Worm (Caenorhabditis elegans) whole organism, midembryonic: ENCODE data around the gene srh-295.

ENCODE experiments used
- T22C8.4 ChIP-seq: fragments of 200-800 bp; sonication (Bioruptor generic); IDR thresholded peaks from 2 replicates; pipeline ENCODE4 v1.3.6; 2022; ENCODE audit warnings: missing genetic modification characterization, missing compliant biosample characterization
- cog-1 ChIP-seq: sonication (generic microtip); optimal IDR thresholded peaks from 2 replicates; lab custom pipeline; 2016; ENCODE audit warnings: missing genetic modification characterization, missing compliant biosample characterization
- flt-1 ChIP-seq: fragments of 200-800 bp; sonication (Bioruptor generic); IDR thresholded peaks from 2 replicates; pipeline ENCODE4 v1.3.6; 2022; ENCODE audit warnings: missing genetic modification characterization, missing compliant biosample characterization
- klf-2 ChIP-seq: fragments of 200-800 bp; sonication (Bioruptor generic); conservative IDR thresholded peaks from 2 replicates; pipeline ENCODE4 v1.3.6; 2022; ENCODE audit warnings: missing genetic modification reagents, missing genetic modification characterization, missing compliant biosample characterization
- tab-1 ChIP-seq: fragments of 200-800 bp; sonication (Bioruptor generic); IDR thresholded peaks from 2 replicates; pipeline ENCODE4 v1.3.6; 2022; ENCODE audit warnings: missing genetic modification characterization, missing compliant biosample characterization
- ztf-29 ChIP-seq: fragments of 200-800 bp; sonication (Bioruptor generic); IDR thresholded peaks from 2 replicates; pipeline ENCODE4 v1.3.6; 2022; ENCODE audit warnings: missing genetic modification reagents, missing genetic modification characterization, missing compliant biosample characterization

DNA sequence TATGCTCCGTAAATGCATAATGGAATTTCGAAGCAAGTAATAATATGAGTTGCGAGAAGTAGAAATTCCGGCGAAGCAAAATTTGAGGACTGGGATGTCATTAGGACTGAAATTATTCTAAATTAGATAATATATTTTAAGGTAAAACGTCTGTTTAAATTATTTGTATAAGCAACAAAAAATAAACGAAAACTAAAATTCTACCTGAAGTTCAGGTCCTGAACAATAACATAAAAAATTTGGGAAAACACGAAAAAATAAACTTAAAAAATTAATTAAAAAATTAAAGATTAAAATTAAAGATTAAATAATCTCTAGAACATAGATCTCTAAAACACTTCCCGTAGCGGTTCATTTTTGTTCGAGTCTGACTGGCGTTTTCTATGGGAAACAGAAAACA lies 49.4 kb downstream of the srh-295 start, which contains the start of gene srh-251:
- TF ChIP-seq tab-1 (GFP tag; lab: Robert Waterston, UW) (no peak), T22C8.4 (no peak), flt-1 (GFP tag; lab: Robert Waterston, UW) (no peak), klf-2 (GFP tag; lab: Robert Waterston, UW) (no peak), ztf-29 (GFP tag; lab: Robert Waterston, UW) (no peak), cog-1 (tag; lab: Kevin White, UChicago) (no peak)
